Fruit fly (Drosophila melanogaster) S2 (cell line): ENCODE measurements around the gene CG33177.

Experiments
- CG8478 ChIP-seq: fragments of >200 bp; optimal IDR thresholded peaks from 2 replicates; lab custom pipeline; 2018
- CTCF ChIP-seq, 2 experiments: fragments of >200 bp; optimal IDR thresholded peaks; 2 replicates each; lab custom pipeline; 2018

CG33177 gene

dm6 chrX:15111888-15112287 lies 30.7 kb downstream of the CG33177 start:
- TF ChIP-seq CTCF (optimal IDR thresholded peaks at IDR 0.05; lab: Kevin White, UChicago) (no peak), CG8478 (lab: Kevin White, UChicago) (no peak)

- no peak for TF ChIP-seq CTCF (optimal IDR thresholded peaks at IDR 0.05; lab: Kevin White, UChicago)
- TF ChIP-seq CG8478 (lab: Kevin White, UChicago): no peak
These were observed 35.2 kb downstream of the CG33177 start, which contains the start of gene Cyp4s3 for dm6 chrX:15116397-15116796. Gene Cyp4s3, minus strand, starts transcription at chrX:15116542.

- TF ChIP-seq CG8478 (lab: Kevin White, UChicago): no peak
- TF ChIP-seq CTCF (optimal IDR thresholded peaks at IDR 0.05; lab: Kevin White, UChicago): no peak
These were observed 38.9 kb downstream of the CG33177 start for dm6 chrX:15120116-15120515.

- TF ChIP-seq CG8478 (lab: Kevin White, UChicago) (no peak), CTCF (optimal IDR thresholded peaks at IDR 0.05; lab: Kevin White, UChicago) (no peak)
These were observed 40.5 kb downstream of the CG33177 start for dm6 chrX:15121714-15122113.

dm6 chrX:15123418-15123994 lies 42.3 kb downstream of the CG33177 start:
- TF ChIP-seq CG8478 (lab: Kevin White, UChicago) (no peak), CTCF (optimal IDR thresholded peaks at IDR 0.05; lab: Kevin White, UChicago) (no peak)

- no peak for TF ChIP-seq CG8478 (lab: Kevin White, UChicago)
- TF ChIP-seq CTCF (optimal IDR thresholded peaks at IDR 0.05; lab: Kevin White, UChicago): no peak
These were observed 44.3 kb downstream of the CG33177 start, which contains the start of gene drd for dm6 chrX:15125496-15125895. Gene drd, plus strand, starts transcription at chrX:15125753.

- TF ChIP-seq CG8478 (lab: Kevin White, UChicago) (no peak), CTCF (optimal IDR thresholded peaks at IDR 0.05; lab: Kevin White, UChicago) (no peak)
These were observed 46.9 kb downstream of the CG33177 start for dm6 chrX:15127880-15128644.
